Worm (Caenorhabditis elegans) whole organism, young adult: ENCODE measurements around the gene Y22D7AL.10.

Source experiments
- B0336.3 ChIP-seq: fragments of 200-800 bp; sonication (Bioruptor generic); IDR thresholded peaks from 2 replicates; pipeline ENCODE4 v1.3.6; 2022; ENCODE audit warnings: missing genetic modification characterization, missing compliant biosample characterization
- C17E4.6 ChIP-seq: fragments of 200-800 bp; sonication (Bioruptor generic); IDR thresholded peaks from 2 replicates; pipeline ENCODE4 v1.3.6; 2022; ENCODE audit warnings: missing genetic modification reagents, missing genetic modification characterization, missing compliant biosample characterization
- F10E7.11 ChIP-seq: sonication (generic microtip); optimal IDR thresholded peaks from 2 replicates; lab custom pipeline; 2017; ENCODE audit warnings: mild to moderate bottlenecking, missing genetic modification characterization, moderate library complexity, missing compliant biosample characterization
- F49E8.2 ChIP-seq: sonication (generic microtip); optimal IDR thresholded peaks from 3 replicates; lab custom pipeline; 2017; ENCODE audit warnings: missing genetic modification characterization, mild to moderate bottlenecking, missing compliant biosample characterization, antibody characterized with exemption, moderate library complexity; ENCODE audit not compliant: insufficient read depth
- F52B5.7 ChIP-seq: sonication (generic microtip); optimal IDR thresholded peaks from 2 replicates; lab custom pipeline; 2016; ENCODE audit warnings: mild to moderate bottlenecking, missing genetic modification characterization, missing compliant biosample characterization
- F57A8.1 ChIP-seq: fragments of 200-800 bp; sonication (Bioruptor generic); optimal IDR thresholded peaks from 2 replicates; lab custom pipeline; 2018; ENCODE audit warnings: mild to moderate bottlenecking, missing genetic modification characterization, moderate library complexity, missing compliant biosample characterization
- K12H6.12 ChIP-seq: fragments of 200-800 bp; sonication (Bioruptor generic); optimal IDR thresholded peaks from 2 replicates; lab custom pipeline; 2018; ENCODE audit warnings: mild to moderate bottlenecking, missing genetic modification characterization, missing compliant biosample characterization
- Y53G8AR.9 ChIP-seq: fragments of 200-800 bp; sonication (Bioruptor generic); conservative IDR thresholded peaks from 2 replicates; pipeline ENCODE4 v1.3.6; 2022; ENCODE audit warnings: missing genetic modification reagents, missing genetic modification characterization, missing compliant biosample characterization
- Y95B8A.8 ChIP-seq: fragments of 200-800 bp; sonication (Bioruptor generic); IDR thresholded peaks from 2 replicates; pipeline ENCODE4 v1.3.6; 2022; ENCODE audit warnings: missing genetic modification reagents, missing genetic modification characterization, missing compliant biosample characterization
- ZK185.1 ChIP-seq: sonication (generic microtip); optimal IDR thresholded peaks from 2 replicates; lab custom pipeline; 2016; ENCODE audit warnings: mild to moderate bottlenecking, missing genetic modification characterization, missing compliant biosample characterization; ENCODE audit not compliant: poor library complexity, severe bottlenecking
- akir-1 ChIP-seq: fragments of 200-800 bp; sonication (Bioruptor generic); optimal IDR thresholded peaks from 2 replicates; lab custom pipeline; 2018; ENCODE audit warnings: mild to moderate bottlenecking, missing genetic modification characterization, moderate library complexity, missing compliant biosample characterization
- aptf-2 ChIP-seq: fragments of 200-800 bp; sonication (Bioruptor generic); conservative IDR thresholded peaks from 2 replicates; pipeline ENCODE4 v1.3.6; 2022; ENCODE audit warnings: missing genetic modification reagents, missing genetic modification characterization, missing compliant biosample characterization
- aptf-3 ChIP-seq: fragments of 200-800 bp; sonication (Bioruptor generic); IDR thresholded peaks from 2 replicates; pipeline ENCODE4 v1.3.6; 2022; ENCODE audit warnings: missing genetic modification characterization, missing compliant biosample characterization
- attf-3 ChIP-seq: fragments of 200-800 bp; sonication (Bioruptor generic); conservative IDR thresholded peaks from 2 replicates; pipeline ENCODE4 v1.3.6; 2022; ENCODE audit warnings: missing genetic modification reagents, missing genetic modification characterization, missing compliant biosample characterization
- bed-1 ChIP-seq: fragments of 200-800 bp; sonication (Bioruptor generic); IDR thresholded peaks from 2 replicates; pipeline ENCODE4 v1.3.6; 2022; ENCODE audit warnings: missing genetic modification reagents, missing genetic modification characterization, missing compliant biosample characterization
- ceh-100 ChIP-seq: fragments of 200-800 bp; sonication (Bioruptor generic); IDR thresholded peaks from 2 replicates; pipeline ENCODE4 v1.3.6; 2022; ENCODE audit warnings: missing genetic modification reagents, missing genetic modification characterization, missing compliant biosample characterization
- ceh-58 ChIP-seq: fragments of 200-800 bp; sonication (Bioruptor generic); IDR thresholded peaks from 2 replicates; pipeline ENCODE4 v1.3.6; 2022; ENCODE audit warnings: missing genetic modification characterization, missing compliant biosample characterization
- ceh-91 ChIP-seq: fragments of 200-800 bp; sonication (Bioruptor generic); IDR thresholded peaks from 2 replicates; pipeline ENCODE4 v1.3.6; 2022; ENCODE audit warnings: missing genetic modification reagents, missing genetic modification characterization, missing compliant biosample characterization
- die-1 ChIP-seq: sonication (generic microtip); optimal IDR thresholded peaks from 2 replicates; lab custom pipeline; 2016; ENCODE audit warnings: missing genotype, mild to moderate bottlenecking, missing genetic modification characterization, missing compliant biosample characterization
- dpff-1 ChIP-seq: sonication (generic microtip); optimal IDR thresholded peaks from 2 replicates; lab custom pipeline; 2017; ENCODE audit warnings: mild to moderate bottlenecking, missing genetic modification characterization, missing compliant biosample characterization
- dpl-1 ChIP-seq: fragments of 150-350 bp; optimal IDR thresholded peaks from 2 replicates; lab custom pipeline; 2014; ENCODE audit warnings: missing biosample characterization, missing genetic modification reagents, missing genetic modification characterization
- efl-1 ChIP-seq: fragments of 150-350 bp; optimal IDR thresholded peaks from 2 replicates; lab custom pipeline; 2014; ENCODE audit warnings: missing biosample characterization, missing genetic modification reagents, missing genetic modification characterization
- ekl-4 ChIP-seq: fragments of 200-800 bp; sonication (Bioruptor generic); IDR thresholded peaks from 2 replicates; pipeline ENCODE4 v1.3.6; 2022; ENCODE audit warnings: missing genetic modification reagents, missing genetic modification characterization, missing compliant biosample characterization
- ets-4 ChIP-seq: fragments of 200-800 bp; sonication (Bioruptor generic); optimal IDR thresholded peaks from 2 replicates; lab custom pipeline; 2018; ENCODE audit warnings: mild to moderate bottlenecking, missing genetic modification characterization, missing compliant biosample characterization
- hmg-20 ChIP-seq: fragments of 200-800 bp; sonication (Bioruptor generic); IDR thresholded peaks from 2 replicates; pipeline ENCODE4 v1.3.6; 2022; ENCODE audit warnings: missing genetic modification reagents, missing genetic modification characterization, missing compliant biosample characterization
- let-526 ChIP-seq: fragments of 200-800 bp; sonication (Bioruptor generic); IDR thresholded peaks from 2 replicates; pipeline ENCODE4 v1.3.6; 2022; ENCODE audit warnings: missing genetic modification reagents, missing genetic modification characterization, missing compliant biosample characterization
- lin-35 ChIP-seq, 3 experiments: fragments of 150-350 bp in 2 of 3; sonication (generic microtip) in 1 of 3; optimal IDR thresholded peaks; 2 replicates each; lab custom pipeline; 2014 to 2018; ENCODE audit warnings: missing biosample characterization in 3 of 3, missing genetic modification characterization in 3 of 3, missing genetic modification reagents in 3 of 3
- lir-1 ChIP-seq: fragments of 200-800 bp; sonication (Bioruptor generic); conservative IDR thresholded peaks from 2 replicates; pipeline ENCODE4 v1.3.6; 2022; ENCODE audit warnings: missing genetic modification reagents, missing genetic modification characterization, missing compliant biosample characterization
- lsy-27 ChIP-seq: sonication (generic microtip); optimal IDR thresholded peaks from 2 replicates; lab custom pipeline; 2017; ENCODE audit warnings: missing genetic modification characterization, mild to moderate bottlenecking, missing compliant biosample characterization, antibody characterized with exemption, missing genotype, borderline replicate concordance; ENCODE audit not compliant: insufficient read depth
- madf-3 ChIP-seq: fragments of 200-800 bp; sonication (Bioruptor generic); IDR thresholded peaks from 2 replicates; pipeline ENCODE4 v1.3.6; 2022; ENCODE audit warnings: missing genetic modification reagents, missing genetic modification characterization, missing compliant biosample characterization
- madf-8 ChIP-seq: fragments of 200-800 bp; sonication (Bioruptor generic); conservative IDR thresholded peaks from 2 replicates; pipeline ENCODE4 v1.3.6; 2022; ENCODE audit warnings: missing genetic modification reagents, missing genetic modification characterization, missing compliant biosample characterization
- mcd-1 ChIP-seq: fragments of 200-800 bp; sonication (Bioruptor generic); IDR thresholded peaks from 2 replicates; pipeline ENCODE4 v1.3.6; 2022; ENCODE audit warnings: missing genetic modification reagents, missing genetic modification characterization, missing compliant biosample characterization
- nhr-179 ChIP-seq: sonication (generic microtip); optimal IDR thresholded peaks from 2 replicates; lab custom pipeline; 2016; ENCODE audit warnings: mild to moderate bottlenecking, missing genetic modification characterization, missing compliant biosample characterization
- rec-8 ChIP-seq, 2 experiments: sonication (generic microtip); optimal IDR thresholded peaks; 2 replicates each; lab custom pipeline; 2016; ENCODE audit warnings: mild to moderate bottlenecking in 2 of 2, missing genetic modification characterization in 2 of 2, missing genetic modification reagents in 2 of 2, missing genotype in 2 of 2, missing biosample characterization in 1 of 2, missing compliant biosample characterization in 1 of 2, moderate library complexity in 1 of 2
- sea-2 ChIP-seq: fragments of 200-800 bp; sonication (Bioruptor generic); IDR thresholded peaks from 2 replicates; pipeline ENCODE4 v1.3.6; 2022; ENCODE audit warnings: missing genetic modification characterization, missing compliant biosample characterization
- snpc-3.4 ChIP-seq: sonication (generic microtip); optimal IDR thresholded peaks from 2 replicates; lab custom pipeline; 2017; ENCODE audit warnings: missing genetic modification characterization, mild to moderate bottlenecking, missing compliant biosample characterization, antibody characterized with exemption, moderate library complexity, missing genotype, missing genetic modification reagents
- snpc-4 ChIP-seq, 5 experiments: fragments of 150-350 bp in 1 of 5; sonication (generic microtip) in 4 of 5; optimal IDR thresholded peaks; 2 replicates each; lab custom pipeline; 2014 to 2018; ENCODE audit warnings: missing genetic modification characterization in 5 of 5, missing biosample characterization in 3 of 5, antibody characterized with exemption in 2 of 5, mild to moderate bottlenecking in 2 of 5, missing compliant biosample characterization in 2 of 5, missing genotype in 2 of 5, moderate library complexity in 2 of 5, missing genetic modification reagents in 1 of 5
- sptf-2 ChIP-seq: fragments of 200-800 bp; sonication (Bioruptor generic); optimal IDR thresholded peaks from 2 replicates; lab custom pipeline; 2018; ENCODE audit warnings: mild to moderate bottlenecking, missing genetic modification characterization, missing compliant biosample characterization
- tbp1 ChIP-seq: fragments of 200-800 bp; sonication (Bioruptor generic); optimal IDR thresholded peaks from 2 replicates; lab custom pipeline; 2018; ENCODE audit warnings: mild to moderate bottlenecking, missing genetic modification characterization, missing compliant biosample characterization
- tlf-1 ChIP-seq: fragments of 200-800 bp; sonication (Bioruptor generic); optimal IDR thresholded peaks from 2 replicates; lab custom pipeline; 2018; ENCODE audit warnings: mild to moderate bottlenecking, missing genetic modification characterization, missing compliant biosample characterization
- xnd-1 ChIP-seq: sonication (generic microtip); optimal IDR thresholded peaks from 2 replicates; lab custom pipeline; 2016; ENCODE audit warnings: missing genotype, missing genetic modification reagents, missing genetic modification characterization, missing compliant biosample characterization
- zfh-2 ChIP-seq: fragments of 200-800 bp; sonication (Bioruptor generic); conservative IDR thresholded peaks from 2 replicates; pipeline ENCODE4 v1.3.6; 2022; ENCODE audit warnings: missing genetic modification reagents, missing genetic modification characterization, missing compliant biosample characterization
- zim-3 ChIP-seq: sonication (generic microtip); optimal IDR thresholded peaks from 2 replicates; lab custom pipeline; 2017; ENCODE audit warnings: mild to moderate bottlenecking, missing genetic modification characterization, moderate library complexity, missing compliant biosample characterization
- ztf-22 ChIP-seq: fragments of 200-800 bp; sonication (Bioruptor generic); optimal IDR thresholded peaks from 2 replicates; lab custom pipeline; 2018; ENCODE audit warnings: mild to moderate bottlenecking, missing genetic modification characterization, moderate library complexity, missing compliant biosample characterization
- ztf-26 ChIP-seq: sonication (generic microtip); optimal IDR thresholded peaks from 2 replicates; lab custom pipeline; 2017; ENCODE audit warnings: missing genetic modification characterization, missing compliant biosample characterization
- ztf-3 ChIP-seq: fragments of 200-800 bp; sonication (Bioruptor generic); optimal IDR thresholded peaks from 2 replicates; lab custom pipeline; 2018; ENCODE audit warnings: mild to moderate bottlenecking, missing genetic modification characterization, missing compliant biosample characterization
- ztf-6 ChIP-seq: fragments of 200-800 bp; sonication (Bioruptor generic); IDR thresholded peaks from 2 replicates; pipeline ENCODE4 v1.3.6; 2022; ENCODE audit warnings: missing genetic modification reagents, missing genetic modification characterization, missing compliant biosample characterization

Y22D7AL.10 gene

DNA sequence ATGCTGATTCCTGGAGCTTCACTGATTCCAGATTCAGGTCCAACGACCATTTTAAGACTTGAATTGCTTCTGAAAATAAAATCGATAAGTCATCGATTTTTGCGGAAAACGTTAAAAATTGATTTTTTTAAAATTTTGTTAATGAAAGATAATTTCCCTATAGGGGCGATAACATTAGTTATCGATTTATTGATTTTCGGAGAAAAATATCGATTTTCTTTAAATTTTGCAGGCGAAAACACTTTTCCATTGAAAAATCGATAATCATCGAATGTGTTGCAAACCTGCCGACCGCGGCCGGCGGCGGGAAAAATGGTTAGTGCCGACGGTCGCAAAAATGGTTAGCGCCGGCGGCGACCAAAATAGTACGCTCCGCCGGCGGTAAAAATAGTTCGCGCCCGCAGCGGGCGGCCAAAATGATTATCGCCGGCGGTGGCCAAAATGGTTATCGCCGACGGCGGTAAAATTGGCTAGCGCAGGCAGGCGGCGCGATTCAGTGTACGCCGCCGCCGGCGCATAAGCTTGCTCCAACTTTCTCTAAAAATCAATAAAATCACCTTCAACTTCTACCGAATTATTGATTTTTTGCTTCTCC lies 5.7 kb downstream of the Y22D7AL.10 start (continued):
- TF ChIP-seq zim-3 (tag; lab: Kevin White, UChicago) (no peak), F57A8.1 (GFP tag; lab: Kevin White, UChicago) (no peak), tbp1 (GFP tag; lab: Kevin White, UChicago) (no peak), tlf-1 (GFP tag; lab: Kevin White, UChicago) (no peak), C17E4.6 (GFP tag; lab: Robert Waterston, UW) (0 out of 2 replicates have a peak, but pooled peaks have one; percentile 24), snpc-4 (GFP tag; optimal IDR thresholded peaks at IDR 0.05; lab: Kevin White, UChicago) (no peak), snpc-4 (tag; optimal IDR thresholded peaks at IDR 0.05; lab: Kevin White, UChicago) (no peak), F10E7.11 (tag; lab: Kevin White, UChicago) (no peak), ets-4 (GFP tag; lab: Kevin White, UChicago) (no peak), lin-35 (GFP tag; optimal IDR thresholded peaks at IDR 0.05; lab: Kevin White, UChicago) (no peak), ceh-91 (0 out of 2 replicates have a peak, but pooled peaks have one; percentile 26), hmg-20 (GFP tag; lab: Robert Waterston, UW) (no peak), F49E8.2 (tag; lab: Kevin White, UChicago) (no peak), dpl-1 (GFP tag; lab: Kevin White, UChicago) (no peak), efl-1 (GFP tag; lab: Kevin White, UChicago) (peak; percentile 75), B0336.3 (GFP tag; lab: Robert Waterston, UW) (no peak), xnd-1 (tag; lab: Kevin White, UChicago) (no peak), dpff-1 (no peak), ceh-58 (GFP tag; lab: Robert Waterston, UW) (no peak), attf-3 (no peak), ZK185.1 (tag; lab: Kevin White, UChicago) (no peak), Y53G8AR.9 (GFP tag; lab: Robert Waterston, UW) (no peak), bed-1 (GFP tag; lab: Robert Waterston, UW) (no peak), rec-8 (tag; optimal IDR thresholded peaks at IDR 0.05; lab: Kevin White, UChicago) (no peak), ztf-22 (GFP tag; lab: Kevin White, UChicago) (no peak), nhr-179 (no peak), madf-8 (GFP tag; lab: Robert Waterston, UW) (peak; percentile 59), akir-1 (GFP tag; lab: Kevin White, UChicago) (no peak), aptf-2 (no peak), aptf-3 (GFP tag; lab: Robert Waterston, UW) (no peak), lsy-27 (tag; lab: Kevin White, UChicago) (no peak), snpc-3.4 (tag; lab: Kevin White, UChicago) (no peak), die-1 (tag; lab: Kevin White, UChicago) (no peak), ceh-100 (GFP tag; lab: Robert Waterston, UW) (no peak), mcd-1 (GFP tag; lab: Robert Waterston, UW) (no peak), F52B5.7 (tag; lab: Kevin White, UChicago) (no peak), Y95B8A.8 (GFP tag; lab: Robert Waterston, UW) (no peak), sptf-2 (GFP tag; lab: Kevin White, UChicago) (no peak), ztf-26 (no peak), madf-3 (0 out of 2 replicates have a peak, but pooled peaks have one; percentile 54), ekl-4 (GFP tag; lab: Robert Waterston, UW) (0 out of 2 replicates have a peak, but pooled peaks have one; percentile 14), let-526 (GFP tag; lab: Robert Waterston, UW) (no peak), K12H6.12 (no peak), ztf-6 (GFP tag; lab: Robert Waterston, UW) (no peak), zfh-2 (GFP tag; lab: Robert Waterston, UW) (peak; percentile 62; the same call in 1 of the 2 replicates), sea-2 (GFP tag; lab: Robert Waterston, UW) (no peak), ztf-3 (GFP tag; lab: Kevin White, UChicago) (no peak), lir-1 (GFP tag; lab: Robert Waterston, UW) (no peak)
